Worm (Caenorhabditis elegans) whole organism, L1 larva: ENCODE results near the gene klf-3.

Experiments used
- F16B12.6 ChIP-seq: fragments of 150-350 bp; optimal IDR thresholded peaks from 2 replicates; lab custom pipeline; 2014; ENCODE audit warnings: missing biosample characterization, missing genetic modification characterization
- Y116A8C.19 ChIP-seq: sonication (generic microtip); optimal IDR thresholded peaks from 2 replicates; lab custom pipeline; 2016; ENCODE audit warnings: missing compliant biosample characterization, missing genetic modification characterization, borderline replicate concordance
- aha-1 ChIP-seq: fragments of 150-350 bp; optimal IDR thresholded peaks from 2 replicates; lab custom pipeline; 2014; ENCODE audit warnings: missing biosample characterization, missing genetic modification characterization
- alr-1 ChIP-seq: fragments of 200-800 bp; sonication (Bioruptor generic); optimal IDR thresholded peaks from 2 replicates; lab custom pipeline; 2018; ENCODE audit warnings: borderline replicate concordance, mild to moderate bottlenecking, missing genetic modification characterization, missing compliant biosample characterization
- ama-1 ChIP-seq: fragments of 150-350 bp; optimal IDR thresholded peaks from 2 replicates; lab custom pipeline; 2014
- blmp-1 ChIP-seq: fragments of 150-350 bp; optimal IDR thresholded peaks from 2 replicates; lab custom pipeline; 2014; ENCODE audit warnings: missing biosample characterization, missing genetic modification characterization
- ceh-63 ChIP-seq: fragments of 200-800 bp; sonication (Bioruptor generic); optimal IDR thresholded peaks from 2 replicates; lab custom pipeline; 2018; ENCODE audit warnings: mild to moderate bottlenecking, missing genetic modification characterization, missing compliant biosample characterization
- ceh-88 ChIP-seq: fragments of 200-800 bp; sonication (Bioruptor generic); IDR thresholded peaks from 2 replicates; pipeline ENCODE4 v1.3.6; 2022; ENCODE audit warnings: missing genetic modification characterization, missing compliant biosample characterization
- ceh-90 ChIP-seq: sonication (generic microtip); optimal IDR thresholded peaks from 2 replicates; lab custom pipeline; 2016; ENCODE audit warnings: missing genetic modification characterization, missing compliant biosample characterization
- ces-1 ChIP-seq: fragments of 150-350 bp; optimal IDR thresholded peaks from 2 replicates; lab custom pipeline; 2014; ENCODE audit warnings: missing biosample characterization, missing genetic modification reagents, missing genetic modification characterization
- dpl-1 ChIP-seq, 3 experiments: fragments of 150-350 bp in 2 of 3; sonication (generic microtip) in 1 of 3; optimal IDR thresholded peaks; 2 replicates each; lab custom pipeline; 2014 to 2017; ENCODE audit warnings: missing biosample characterization in 3 of 3, missing genetic modification characterization in 3 of 3, missing genetic modification reagents in 3 of 3
- dsc-1 ChIP-seq: sonication (generic microtip); optimal IDR thresholded peaks from 2 replicates; lab custom pipeline; 2016; ENCODE audit warnings: mild to moderate bottlenecking, missing genetic modification characterization, missing compliant biosample characterization
- efl-1 ChIP-seq, 4 experiments: fragments of 150-350 bp; optimal IDR thresholded peaks in 3 of 4; peaks in 1 of 4; 1 replicate in 1 of 4; 2 replicates in 3 of 4; lab custom pipeline; 2014; ENCODE audit warnings: missing biosample characterization in 2 of 4, missing genetic modification characterization in 2 of 4, missing genetic modification reagents in 2 of 4
- elt-2 ChIP-seq: sonication (generic microtip); optimal IDR thresholded peaks from 2 replicates; lab custom pipeline; 2016; ENCODE audit warnings: missing genetic modification characterization, mild to moderate bottlenecking, inconsistent platforms, missing compliant biosample characterization, missing genetic modification reagents
- elt-3 ChIP-seq, 6 experiments: fragments of 150-350 bp in 1 of 6; sonication (generic microtip); optimal IDR thresholded peaks; 2 replicates each; lab custom pipeline; 2017 to 2018; ENCODE audit warnings: missing biosample characterization in 6 of 6, missing genetic modification characterization in 6 of 6, inconsistent platforms in 1 of 6
- ets-5 ChIP-seq: fragments of 200-800 bp; sonication (Bioruptor generic); IDR thresholded peaks from 2 replicates; pipeline ENCODE4 v1.3.6; 2022; ENCODE audit warnings: missing genetic modification characterization, missing compliant biosample characterization
- fkh-4 ChIP-seq: sonication (generic microtip); optimal IDR thresholded peaks from 2 replicates; lab custom pipeline; 2016; ENCODE audit warnings: missing compliant biosample characterization, missing genetic modification characterization, borderline replicate concordance
- grh-1 ChIP-seq: fragments of 200-800 bp; sonication (Bioruptor generic); IDR thresholded peaks from 2 replicates; pipeline ENCODE4 v1.3.6; 2022; ENCODE audit warnings: missing genetic modification reagents, missing genetic modification characterization, missing compliant biosample characterization
- hlh-17 ChIP-seq: fragments of 200-800 bp; sonication (Bioruptor generic); optimal IDR thresholded peaks from 2 replicates; lab custom pipeline; 2018; ENCODE audit warnings: missing genetic modification characterization, mild to moderate bottlenecking, missing compliant biosample characterization, moderate library complexity, borderline replicate concordance
- hpl-2 ChIP-seq: fragments of 150-350 bp; optimal IDR thresholded peaks from 2 replicates; lab custom pipeline; 2014; ENCODE audit warnings: missing biosample characterization, missing genetic modification reagents, missing genetic modification characterization
- isw-1 ChIP-seq: fragments of 200-800 bp; sonication (Bioruptor generic); IDR thresholded peaks from 2 replicates; pipeline ENCODE4 v1.3.6; 2022; ENCODE audit warnings: missing genetic modification characterization, missing compliant biosample characterization
- jun-1 ChIP-seq: fragments of 150-350 bp; optimal IDR thresholded peaks from 2 replicates; lab custom pipeline; 2014; ENCODE audit warnings: missing biosample characterization, missing genetic modification reagents, missing genetic modification characterization
- lin-13 ChIP-seq: fragments of 150-350 bp; optimal IDR thresholded peaks from 2 replicates; lab custom pipeline; 2014; ENCODE audit warnings: missing biosample characterization, missing genetic modification reagents, missing genetic modification characterization
- lin-14 ChIP-seq: fragments of 200-800 bp; sonication (Bioruptor generic); optimal IDR thresholded peaks from 2 replicates; lab custom pipeline; 2018; ENCODE audit warnings: mild to moderate bottlenecking, missing genetic modification characterization, moderate library complexity, missing compliant biosample characterization
- lin-15B ChIP-seq: fragments of 150-350 bp; sonication (generic microtip); optimal IDR thresholded peaks from 3 replicates; lab custom pipeline; 2014; ENCODE audit warnings: missing biosample characterization, missing genetic modification characterization
- lin-35 ChIP-seq, 2 experiments: fragments of 150-350 bp; optimal IDR thresholded peaks; 2 replicates each; lab custom pipeline; 2014; ENCODE audit warnings: missing biosample characterization in 2 of 2, missing genetic modification characterization in 2 of 2, missing genetic modification reagents in 2 of 2
- lir-3 ChIP-seq: sonication (generic microtip); optimal IDR thresholded peaks from 2 replicates; lab custom pipeline; 2016; ENCODE audit warnings: mild to moderate bottlenecking, missing genetic modification characterization, moderate library complexity, missing compliant biosample characterization; ENCODE audit not compliant: poor library complexity
- lsy-2 ChIP-seq, 2 experiments: fragments of 150-350 bp; optimal IDR thresholded peaks; 2 replicates each; lab custom pipeline; 2014; ENCODE audit warnings: missing biosample characterization in 2 of 2, missing genetic modification characterization in 2 of 2
- mab-9 ChIP-seq: fragments of 200-800 bp; sonication (Bioruptor generic); IDR thresholded peaks from 2 replicates; pipeline ENCODE4 v1.3.6; 2022; ENCODE audit warnings: missing genetic modification reagents, missing genetic modification characterization, missing compliant biosample characterization
- mdl-1 ChIP-seq, 2 experiments: fragments of 150-350 bp; optimal IDR thresholded peaks; 2 replicates each; lab custom pipeline; 2014 to 2017; ENCODE audit warnings: missing biosample characterization in 2 of 2, missing genetic modification characterization in 2 of 2, inconsistent platforms in 1 of 2
- mef-2 ChIP-seq: fragments of 150-350 bp; optimal IDR thresholded peaks from 2 replicates; lab custom pipeline; 2014; ENCODE audit warnings: missing biosample characterization, missing genetic modification characterization
- nhr-11 ChIP-seq: fragments of 150-350 bp; optimal IDR thresholded peaks from 2 replicates; lab custom pipeline; 2014; ENCODE audit warnings: missing biosample characterization, missing genetic modification characterization
- nhr-12 ChIP-seq: sonication (generic microtip); optimal IDR thresholded peaks from 2 replicates; lab custom pipeline; 2017; ENCODE audit warnings: missing biosample characterization, missing genetic modification characterization
- nhr-19 ChIP-seq: fragments of 200-800 bp; sonication (Bioruptor generic); conservative IDR thresholded peaks from 2 replicates; pipeline ENCODE4 v1.3.6; 2022; ENCODE audit warnings: missing genetic modification characterization, missing compliant biosample characterization
- nhr-20 ChIP-seq: sonication (generic microtip); optimal IDR thresholded peaks from 2 replicates; lab custom pipeline; 2016; ENCODE audit warnings: mild to moderate bottlenecking, missing genetic modification characterization, missing compliant biosample characterization
- nhr-237 ChIP-seq: fragments of 150-350 bp; optimal IDR thresholded peaks from 2 replicates; lab custom pipeline; 2014; ENCODE audit warnings: missing biosample characterization, missing genetic modification characterization
- nhr-28 ChIP-seq: fragments of 150-350 bp; optimal IDR thresholded peaks from 2 replicates; lab custom pipeline; 2014; ENCODE audit warnings: missing biosample characterization, missing genetic modification characterization
- nhr-47 ChIP-seq: sonication (generic microtip); optimal IDR thresholded peaks from 2 replicates; lab custom pipeline; 2016; ENCODE audit warnings: mild to moderate bottlenecking, missing genetic modification characterization, moderate library complexity, missing compliant biosample characterization
- nhr-76 ChIP-seq: sonication (generic microtip); optimal IDR thresholded peaks from 2 replicates; lab custom pipeline; 2017; ENCODE audit warnings: missing biosample characterization, missing genetic modification characterization
- nhr-77 ChIP-seq: fragments of 150-350 bp; optimal IDR thresholded peaks from 2 replicates; lab custom pipeline; 2014; ENCODE audit warnings: missing biosample characterization, missing genetic modification characterization
- nhr-85 ChIP-seq: sonication (generic microtip); peaks from one replicate; lab custom pipeline; 2016; ENCODE audit warnings: missing genetic modification characterization, inconsistent platforms, missing compliant biosample characterization
- nhr-90 ChIP-seq: sonication (generic microtip); optimal IDR thresholded peaks from 2 replicates; lab custom pipeline; 2016; ENCODE audit warnings: mild to moderate bottlenecking, missing genetic modification characterization, missing compliant biosample characterization; ENCODE audit not compliant: poor library complexity
- pax-3 ChIP-seq: fragments of 200-800 bp; sonication (Bioruptor generic); optimal IDR thresholded peaks from 2 replicates; lab custom pipeline; 2018; ENCODE audit warnings: mild to moderate bottlenecking, missing genetic modification characterization, moderate library complexity, missing compliant biosample characterization
- pqm-1 ChIP-seq: sonication (generic microtip); optimal IDR thresholded peaks from 3 replicates; lab custom pipeline; 2017; ENCODE audit warnings: missing biosample characterization, missing genetic modification characterization
- skn-1 ChIP-seq: fragments of 150-350 bp; optimal IDR thresholded peaks from 2 replicates; lab custom pipeline; 2014; ENCODE audit warnings: missing biosample characterization, missing genetic modification characterization
- snpc-4 ChIP-seq: fragments of 150-350 bp; optimal IDR thresholded peaks from 2 replicates; lab custom pipeline; 2014; ENCODE audit warnings: missing biosample characterization, missing genetic modification characterization
- sptf-1 ChIP-seq: fragments of 150-350 bp; optimal IDR thresholded peaks from 2 replicates; lab custom pipeline; 2014; ENCODE audit warnings: missing biosample characterization, missing genetic modification characterization
- sup-37 ChIP-seq: fragments of 200-800 bp; sonication (Bioruptor generic); optimal IDR thresholded peaks from 2 replicates; lab custom pipeline; 2018; ENCODE audit warnings: mild to moderate bottlenecking, missing genetic modification characterization, missing compliant biosample characterization
- tlp-1 ChIP-seq: fragments of 150-350 bp; optimal IDR thresholded peaks from 2 replicates; lab custom pipeline; 2014; ENCODE audit warnings: missing biosample characterization, missing genetic modification characterization
- unc-30 ChIP-seq: sonication (generic microtip); optimal IDR thresholded peaks from 2 replicates; lab custom pipeline; 2017; ENCODE audit warnings: missing biosample characterization, missing genetic modification characterization
- unc-62 ChIP-seq: fragments of 150-350 bp; optimal IDR thresholded peaks from 2 replicates; lab custom pipeline; 2014; ENCODE audit warnings: missing biosample characterization, missing genetic modification reagents, missing genetic modification characterization
- unc-98 ChIP-seq: fragments of 200-800 bp; sonication (Bioruptor generic); IDR thresholded peaks from 2 replicates; pipeline ENCODE4 v1.3.6; 2022; ENCODE audit warnings: missing genetic modification characterization, missing compliant biosample characterization
- xbp-1 ChIP-seq: sonication (generic microtip); optimal IDR thresholded peaks from 2 replicates; lab custom pipeline; 2016; ENCODE audit warnings: missing genetic modification characterization, missing compliant biosample characterization
- zag-1 ChIP-seq: fragments of 150-350 bp; optimal IDR thresholded peaks from 2 replicates; lab custom pipeline; 2014; ENCODE audit warnings: missing biosample characterization, missing genetic modification characterization

Gene klf-3

ce11 chrII:6619007-6619406, 2.3 kb downstream of the klf-3 start:
- no peak for TF ChIP-seq F16B12.6 (tag; lab: Kevin White, UChicago)
- TF ChIP-seq alr-1: no peak
- peak in 3 of 6 experiments; percentile 21 to 79 (median 24) for TF ChIP-seq elt-3 (tag; optimal IDR thresholded peaks at IDR 0.05; lab: Kevin White, UChicago)
- TF ChIP-seq nhr-11 (tag; lab: Kevin White, UChicago): no peak
- TF ChIP-seq ceh-90: no peak
- TF ChIP-seq mef-2 (tag; lab: Kevin White, UChicago): no peak
- no peak for TF ChIP-seq Y116A8C.19 (tag; lab: Kevin White, UChicago)
- no peak for TF ChIP-seq aha-1 (tag; lab: Kevin White, UChicago)
- no peak for TF ChIP-seq lir-3 (tag; lab: Kevin White, UChicago)
- TF ChIP-seq unc-62 (GFP tag; lab: Kevin White, UChicago): no peak
- TF ChIP-seq lin-35 (GFP tag; optimal IDR thresholded peaks at IDR 0.05; lab: Kevin White, UChicago): peak in 1 of 2 experiments; percentile 13
- no peak for TF ChIP-seq sup-37 (GFP tag; lab: Kevin White, UChicago)
- no peak for TF ChIP-seq hlh-17
- no peak for TF ChIP-seq efl-1 (optimal IDR thresholded peaks at IDR 0.05; lab: Kevin White, UChicago)
- no peak for TF ChIP-seq efl-1 (GFP tag; optimal IDR thresholded peaks at IDR 0.05 in 1 of 2; lab: Kevin White, UChicago)
- peak in 1 of 2 experiments; percentile 32 for TF ChIP-seq lsy-2 (tag; optimal IDR thresholded peaks at IDR 0.05; lab: Kevin White, UChicago)
- no peak for TF ChIP-seq dpl-1 (GFP tag; optimal IDR thresholded peaks at IDR 0.05; lab: Kevin White, UChicago)
- no peak for TF ChIP-seq grh-1 (GFP tag; lab: Robert Waterston, UW)
- TF ChIP-seq nhr-90 (tag; lab: Kevin White, UChicago): no peak
- no peak for TF ChIP-seq elt-2 (tag; lab: Kevin White, UChicago)
- TF ChIP-seq lin-14 (GFP tag; lab: Kevin White, UChicago): peak; percentile 30
- no peak for TF ChIP-seq hpl-2
- TF ChIP-seq sptf-1: no peak
- no peak for TF ChIP-seq tlp-1 (tag; lab: Kevin White, UChicago)
- no peak for TF ChIP-seq fkh-4
- TF ChIP-seq nhr-12 (tag; lab: Kevin White, UChicago): no peak
- no peak for TF ChIP-seq mab-9 (GFP tag; lab: Robert Waterston, UW)
- TF ChIP-seq isw-1 (GFP tag; lab: Robert Waterston, UW): no peak
- no peak for TF ChIP-seq ceh-63 (GFP tag; lab: Kevin White, UChicago)
- no peak for TF ChIP-seq zag-1 (tag; lab: Kevin White, UChicago)
- no peak for TF ChIP-seq ama-1 (lab: Kevin White, UChicago)
- peak; percentile 5 for TF ChIP-seq nhr-20 (tag; lab: Kevin White, UChicago)
- TF ChIP-seq snpc-4 (tag; lab: Kevin White, UChicago): no peak
- TF ChIP-seq pax-3 (tag; lab: Kevin White, UChicago): no peak
- peak; percentile 86 for TF ChIP-seq nhr-85
- no peak for TF ChIP-seq nhr-77 (tag; lab: Kevin White, UChicago)
- no peak for TF ChIP-seq unc-98
- TF ChIP-seq mdl-1 (tag; optimal IDR thresholded peaks at IDR 0.05; lab: Kevin White, UChicago): no peak
- no peak for TF ChIP-seq unc-30 (tag; lab: Kevin White, UChicago)
- TF ChIP-seq nhr-19 (GFP tag; lab: Robert Waterston, UW): no peak
- no peak for TF ChIP-seq ets-5
- no peak for TF ChIP-seq lin-13 (GFP tag; lab: Kevin White, UChicago)
- no peak for TF ChIP-seq ceh-88 (GFP tag; lab: Robert Waterston, UW)
- no peak for TF ChIP-seq nhr-28
- no peak for TF ChIP-seq lin-15B (tag; lab: Kevin White, UChicago)
- TF ChIP-seq ces-1 (GFP tag; lab: Kevin White, UChicago): no peak
- TF ChIP-seq skn-1 (tag; lab: Kevin White, UChicago): no peak
- no peak for TF ChIP-seq xbp-1
- TF ChIP-seq nhr-76 (tag; lab: Kevin White, UChicago): no peak
- TF ChIP-seq nhr-237: no peak
- no peak for TF ChIP-seq dsc-1 (tag; lab: Kevin White, UChicago)
- no peak for TF ChIP-seq pqm-1 (tag; lab: Kevin White, UChicago)
- peak; percentile 73 for TF ChIP-seq blmp-1 (tag; lab: Kevin White, UChicago)
- TF ChIP-seq jun-1 (tag; lab: Kevin White, UChicago): no peak
- no peak for TF ChIP-seq nhr-47 (tag; lab: Kevin White, UChicago)
